Fruit fly (Drosophila melanogaster) whole organism, larva: ENCODE measurements around the gene CG2574.

Experiments used
- noc ChIP-seq: fragments of 200-800 bp; sonication (Bioruptor generic); optimal IDR thresholded peaks from 3 replicates; lab custom pipeline; 2019; ENCODE audit warnings: missing biosample characterization, mild to moderate bottlenecking, missing genetic modification characterization, moderate library complexity

Gene CG2574

dm6 chrX:12408377-12408911 is at the start of gene CG2574, which contains the start of gene CG32651:
TSS of gene CG2574 (plus strand) at chrX:12408861.
TSS of gene CG32651 (minus strand) at chrX:12408477.
- no peak for TF ChIP-seq noc

dm6 chrX:12372818-12373217 is 35.8 kb upstream of the CG2574 start, which contains the start of gene CG2577:
TSS of gene CG2577 (plus strand) at chrX:12373118.
- TF ChIP-seq noc, result no peak

- TF ChIP-seq noc, result no peak
Measured at dm6 chrX:12377655-12378054, 31.0 kb upstream of the CG2574 start, which contains the start of gene Ir11a. TSS of gene Ir11a (minus strand) at chrX:12377755.

- TF ChIP-seq noc, result no peak
Measured at dm6 chrX:12386255-12386654, 22.4 kb upstream of the CG2574 start.

- no peak for TF ChIP-seq noc
Measured at dm6 chrX:12389138-12389537, 19.5 kb upstream of the CG2574 start.

dm6 chrX:12391732-12392131 is 16.9 kb upstream of the CG2574 start:
- TF ChIP-seq noc, result no peak

dm6 chrX:12431466-12431865 is 22.8 kb downstream of the CG2574 start:
- TF ChIP-seq noc, result no peak

dm6 chrX:12431924-12432323 is 23.3 kb downstream of the CG2574 start, which contains the start of gene Pkcdelta:
TSS of gene Pkcdelta (plus strand) at chrX:12432224.
- no peak for TF ChIP-seq noc

- no peak for TF ChIP-seq noc
Measured at dm6 chrX:12434604-12435003, 25.9 kb downstream of the CG2574 start.

dm6 chrX:12437099-12437498 is 28.4 kb downstream of the CG2574 start:
- no peak for TF ChIP-seq noc

dm6 chrX:12447874-12448273 is 39.2 kb downstream of the CG2574 start:
- peak; percentile 28 for TF ChIP-seq noc

dm6 chrX:12453704-12454103 is 45.0 kb downstream of the CG2574 start:
- no peak for TF ChIP-seq noc

dm6 chrX:12454358-12454757 is 45.7 kb downstream of the CG2574 start, which contains the start of gene CG15927:
TSS of gene CG15927 (plus strand) at chrX:12454729.
- no peak for TF ChIP-seq noc

- TF ChIP-seq noc, result no peak
Measured at dm6 chrX:12455891-12456290, 47.2 kb downstream of the CG2574 start.

dm6 chrX:12457713-12458233 is 49.1 kb downstream of the CG2574 start, which contains the start of gene CG15731:
TSS of gene CG15731 (minus strand) at chrX:12457763.
- no peak for TF ChIP-seq noc
